Worm (Caenorhabditis elegans): ENCODE results near the gene T12A7.6.

- no peak for TF ChIP-seq med-1 (GFP tag; optimal IDR thresholded peaks at IDR 0.05; ENCODE audit: insufficient read depth)
- TF ChIP-seq ref-1 (GFP tag; conservative IDR thresholded peaks at IDR 0.05), result no peak
- TF ChIP-seq flt-1 (GFP tag; IDR thresholded peaks at IDR 0.05), result no peak
- no peak for TF ChIP-seq ztf-23 (GFP tag; IDR thresholded peaks at IDR 0.05)
- no peak for TF ChIP-seq tab-1 (GFP tag; IDR thresholded peaks at IDR 0.05)
- no peak for TF ChIP-seq klf-2 (GFP tag; conservative IDR thresholded peaks at IDR 0.05)
- no peak for TF ChIP-seq cog-1 (tag; optimal IDR thresholded peaks at IDR 0.05)
Observed at ce11 chrIV:11737269-11737668, 11.8 kb upstream of the T12A7.6 start, which contains the start of gene K01A6.8.

Data from whole organism, midembryonic.